Fruit fly (Drosophila melanogaster) whole organism, embryonic: ENCODE data around the gene Bhmt.

Experiments
- BEAF-32 ChIP-seq: fragments of 200-800 bp; sonication (Bioruptor generic); optimal IDR thresholded peaks from 3 replicates; lab custom pipeline; 2017; ENCODE audit warnings: missing biosample characterization, missing genetic modification characterization, mild to moderate bottlenecking, moderate library complexity, missing genetic modification reagents
- Bteb2 ChIP-seq: fragments of 200-800 bp; sonication (Bioruptor generic); optimal IDR thresholded peaks from 2 replicates; lab custom pipeline; 2016; ENCODE audit warnings: missing biosample characterization, missing genetic modification characterization
- CG10431 ChIP-seq: fragments of 200-800 bp; sonication (Bioruptor generic); optimal IDR thresholded peaks from 3 replicates; lab custom pipeline; 2018; ENCODE audit warnings: missing biosample characterization, mild to moderate bottlenecking, missing genetic modification characterization
- CG10565 ChIP-seq: fragments of 200-800 bp; sonication (Bioruptor generic); optimal IDR thresholded peaks from 3 replicates; lab custom pipeline; 2016; ENCODE audit warnings: missing biosample characterization, mild to moderate bottlenecking, missing genetic modification characterization
- CG10654 ChIP-seq: fragments of 200-800 bp; sonication (Bioruptor generic); optimal IDR thresholded peaks from 2 replicates; lab custom pipeline; 2016; ENCODE audit warnings: missing biosample characterization, missing genetic modification characterization
- CG10959 ChIP-seq: fragments of 200-800 bp; sonication (Bioruptor generic); IDR thresholded peaks from 2 replicates; pipeline ENCODE4 v1.3.6; 2022; ENCODE audit warnings: missing biosample characterization, missing genetic modification characterization
- CG11085 ChIP-seq: fragments of 200-800 bp; sonication (Bioruptor generic); IDR thresholded peaks from 2 replicates; pipeline ENCODE4 v1.3.6; 2022; ENCODE audit warnings: missing biosample characterization, missing genetic modification characterization
- CG11456 ChIP-seq: fragments of 200-800 bp; sonication (Bioruptor generic); IDR thresholded peaks from 3 replicates; pipeline ENCODE4 v1.3.6; 2022; ENCODE audit warnings: missing biosample characterization, missing genetic modification characterization
- CG12236 ChIP-seq: fragments of 200-800 bp; sonication (Bioruptor generic); optimal IDR thresholded peaks from 2 replicates; lab custom pipeline; 2016; ENCODE audit warnings: missing biosample characterization, missing genetic modification characterization
- CG18011 ChIP-seq: fragments of 200-800 bp; sonication (Bioruptor generic); optimal IDR thresholded peaks from 2 replicates; lab custom pipeline; 2017; ENCODE audit warnings: missing biosample characterization, missing genetic modification characterization, mild to moderate bottlenecking, moderate library complexity, missing genotype
- CG2202 ChIP-seq: fragments of 200-800 bp; sonication (Bioruptor generic); optimal IDR thresholded peaks from 2 replicates; lab custom pipeline; 2018; ENCODE audit warnings: missing biosample characterization, mild to moderate bottlenecking, missing genetic modification characterization
- CG31441 ChIP-seq: fragments of 200-800 bp; sonication (Bioruptor generic); IDR thresholded peaks from 2 replicates; pipeline ENCODE4 v1.3.6; 2022; ENCODE audit warnings: missing biosample characterization, missing genetic modification characterization
- CG3163 ChIP-seq: fragments of 200-800 bp; sonication (Bioruptor generic); optimal IDR thresholded peaks from 3 replicates; lab custom pipeline; 2016; ENCODE audit warnings: missing biosample characterization, missing genetic modification characterization
- CG33213 ChIP-seq: fragments of 200-800 bp; sonication (Bioruptor generic); optimal IDR thresholded peaks from 3 replicates; lab custom pipeline; 2016; ENCODE audit warnings: missing biosample characterization, missing genetic modification characterization
- CG3407 ChIP-seq: fragments of 200-800 bp; sonication (Bioruptor generic); optimal IDR thresholded peaks from 2 replicates; lab custom pipeline; 2018; ENCODE audit warnings: missing biosample characterization, mild to moderate bottlenecking, missing genetic modification characterization
- CG4282 ChIP-seq: fragments of 200-800 bp; sonication (Bioruptor generic); optimal IDR thresholded peaks from 2 replicates; lab custom pipeline; 2016; ENCODE audit warnings: missing biosample characterization, missing genetic modification characterization
- CG5245 ChIP-seq: fragments of 200-800 bp; sonication (Bioruptor generic); optimal IDR thresholded peaks from 3 replicates; lab custom pipeline; 2016; ENCODE audit warnings: missing biosample characterization, missing genetic modification characterization
- CG6689 ChIP-seq: fragments of 200-800 bp; sonication (Bioruptor generic); IDR thresholded peaks from 2 replicates; pipeline ENCODE4 v1.3.6; 2022; ENCODE audit warnings: missing biosample characterization, missing genetic modification characterization
- CG6813 ChIP-seq: fragments of 200-800 bp; sonication (Bioruptor generic); optimal IDR thresholded peaks from 2 replicates; lab custom pipeline; 2017; ENCODE audit warnings: missing biosample characterization, missing genetic modification characterization, mild to moderate bottlenecking, moderate library complexity, missing genetic modification reagents
- CG6854 ChIP-seq: fragments of 200-800 bp; sonication (Bioruptor generic); optimal IDR thresholded peaks from 3 replicates; lab custom pipeline; 2017; ENCODE audit warnings: missing biosample characterization, mild to moderate bottlenecking, missing genetic modification characterization
- CG8359 ChIP-seq: fragments of 200-800 bp; sonication (Bioruptor generic); optimal IDR thresholded peaks from 2 replicates; lab custom pipeline; 2017; ENCODE audit warnings: missing biosample characterization, mild to moderate bottlenecking, missing genetic modification characterization, borderline replicate concordance
- Camta ChIP-seq: fragments of 200-800 bp; sonication (Bioruptor generic); optimal IDR thresholded peaks from 2 replicates; lab custom pipeline; 2016; ENCODE audit warnings: missing biosample characterization, missing genetic modification characterization
- Dfd ChIP-seq, 2 experiments: fragments of >200 bp; optimal IDR thresholded peaks; 2 replicates each; lab custom pipeline; 2017; ENCODE audit warnings: missing biosample characterization in 2 of 2, missing genetic modification characterization in 2 of 2
- E2f1 ChIP-seq: fragments of 200-800 bp; sonication (Bioruptor generic); IDR thresholded peaks from 2 replicates; pipeline ENCODE4 v1.3.6; 2022; ENCODE audit warnings: missing biosample characterization, missing genetic modification characterization
- HLH4C ChIP-seq: fragments of 200-800 bp; sonication (Bioruptor generic); IDR thresholded peaks from 3 replicates; pipeline ENCODE4 v1.3.6; 2022; ENCODE audit warnings: missing biosample characterization, missing genetic modification characterization; ENCODE audit not compliant: partially characterized antibody
- Myb ChIP-seq: fragments of 200-800 bp; sonication (Bioruptor generic); optimal IDR thresholded peaks from 2 replicates; lab custom pipeline; 2016; ENCODE audit warnings: missing biosample characterization, missing genetic modification characterization
- NC2β ChIP-seq: fragments of 200-800 bp; sonication (Bioruptor generic); optimal IDR thresholded peaks from 2 replicates; lab custom pipeline; 2016; ENCODE audit warnings: missing biosample characterization, missing genetic modification characterization
- Opbp ChIP-seq: fragments of 200-800 bp; sonication (Bioruptor generic); IDR thresholded peaks from 3 replicates; pipeline ENCODE4 v1.3.6; 2022; ENCODE audit warnings: missing biosample characterization, missing genetic modification characterization; ENCODE audit not compliant: partially characterized antibody
- PHDP ChIP-seq: fragments of 200-800 bp; sonication (Bioruptor generic); optimal IDR thresholded peaks from 3 replicates; lab custom pipeline; 2018; ENCODE audit warnings: missing biosample characterization, mild to moderate bottlenecking, missing genetic modification characterization, moderate library complexity
- YL-1 ChIP-seq: fragments of 200-800 bp; sonication (Bioruptor generic); optimal IDR thresholded peaks from 3 replicates; lab custom pipeline; 2017; ENCODE audit warnings: missing biosample characterization, mild to moderate bottlenecking, missing genetic modification characterization
- cato ChIP-seq: fragments of 200-800 bp; sonication (Bioruptor generic); optimal IDR thresholded peaks from 2 replicates; lab custom pipeline; 2016; ENCODE audit warnings: missing biosample characterization, missing genetic modification characterization, borderline replicate concordance
- caup ChIP-seq: fragments of 200-800 bp; sonication (Bioruptor generic); optimal IDR thresholded peaks from 3 replicates; lab custom pipeline; 2017; ENCODE audit warnings: missing biosample characterization, mild to moderate bottlenecking, missing genetic modification characterization, moderate library complexity; ENCODE audit not compliant: severe bottlenecking
- ci ChIP-seq: fragments of 200-800 bp; sonication (Bioruptor generic); IDR thresholded peaks from 3 replicates; pipeline ENCODE4 v1.3.6; 2022; ENCODE audit warnings: missing biosample characterization, missing genetic modification characterization
- dimm ChIP-seq: fragments of 200-800 bp; sonication (Bioruptor generic); IDR thresholded peaks from 2 replicates; pipeline ENCODE4 v1.3.6; 2022; ENCODE audit warnings: missing biosample characterization, missing genetic modification characterization
- emc ChIP-seq: fragments of 200-800 bp; sonication (Bioruptor generic); optimal IDR thresholded peaks from 2 replicates; lab custom pipeline; 2016; ENCODE audit warnings: missing biosample characterization, missing genetic modification characterization
- en ChIP-seq: fragments of 200-800 bp; sonication (Bioruptor generic); optimal IDR thresholded peaks from 2 replicates; lab custom pipeline; 2016; ENCODE audit warnings: missing biosample characterization, missing genetic modification characterization
- fd3F ChIP-seq: fragments of 200-800 bp; sonication (Bioruptor generic); optimal IDR thresholded peaks from 2 replicates; lab custom pipeline; 2018; ENCODE audit warnings: missing biosample characterization, mild to moderate bottlenecking, missing genetic modification characterization, moderate library complexity
- gce ChIP-seq: fragments of 200-800 bp; sonication (Bioruptor generic); IDR thresholded peaks from 3 replicates; pipeline ENCODE4 v1.3.6; 2022; ENCODE audit warnings: missing biosample characterization, missing genetic modification characterization
- h ChIP-seq: fragments of >200 bp; optimal IDR thresholded peaks from 2 replicates; lab custom pipeline; 2017
- ham ChIP-seq: fragments of 200-800 bp; sonication (Bioruptor generic); IDR thresholded peaks from 2 replicates; pipeline ENCODE4 v1.3.6; 2022; ENCODE audit warnings: missing biosample characterization, missing genetic modification characterization
- mirr ChIP-seq: fragments of 200-800 bp; sonication (Bioruptor generic); optimal IDR thresholded peaks from 3 replicates; lab custom pipeline; 2018; ENCODE audit warnings: missing biosample characterization, mild to moderate bottlenecking, missing genetic modification characterization
- nerfin-2 ChIP-seq: fragments of 200-800 bp; sonication (Bioruptor generic); IDR thresholded peaks from 2 replicates; pipeline ENCODE4 v1.3.6; 2022; ENCODE audit warnings: missing biosample characterization, missing genetic modification characterization; ENCODE audit not compliant: partially characterized antibody
- p53 ChIP-seq: fragments of 200-800 bp; sonication (Bioruptor generic); optimal IDR thresholded peaks from 2 replicates; lab custom pipeline; 2016; ENCODE audit warnings: missing biosample characterization, missing genetic modification characterization
- pnt ChIP-seq: fragments of 200-800 bp; sonication (Bioruptor generic); optimal IDR thresholded peaks from 3 replicates; lab custom pipeline; 2016; ENCODE audit warnings: missing biosample characterization, missing genetic modification characterization
- ranshi ChIP-seq: fragments of 200-800 bp; sonication (Bioruptor generic); IDR thresholded peaks from 2 replicates; pipeline ENCODE4 v1.3.6; 2022; ENCODE audit warnings: missing biosample characterization, missing genetic modification characterization
- run ChIP-seq: fragments of 200-800 bp; sonication (Bioruptor generic); optimal IDR thresholded peaks from 3 replicates; lab custom pipeline; 2018; ENCODE audit warnings: missing biosample characterization, mild to moderate bottlenecking, missing genetic modification characterization
- sd ChIP-seq: fragments of 200-800 bp; sonication (Bioruptor generic); optimal IDR thresholded peaks from 3 replicates; lab custom pipeline; 2018; ENCODE audit warnings: missing biosample characterization, mild to moderate bottlenecking, missing genetic modification characterization, moderate library complexity
- seq ChIP-seq: fragments of 200-800 bp; sonication (Bioruptor generic); IDR thresholded peaks from 2 replicates; pipeline ENCODE4 v1.3.6; 2022; ENCODE audit warnings: missing biosample characterization, missing genetic modification characterization
- yki ChIP-seq: fragments of >200 bp; optimal IDR thresholded peaks from 3 replicates; lab custom pipeline; 2018
- z ChIP-seq: fragments of 200-800 bp; sonication (Bioruptor generic); IDR thresholded peaks from 3 replicates; pipeline ENCODE4 v1.3.6; 2022; ENCODE audit warnings: missing biosample characterization, missing genetic modification characterization

Gene Bhmt

dm6 chr2L:18974063-18974779 is 17.1 kb upstream of the Bhmt start, which contains the start of the genes L2HGDH and CG10431 (continued):
- TF ChIP-seq E2f1 (GFP tag; lab: Robert Waterston, UW) (no peak), CG6854 (GFP tag; lab: Kevin White, UChicago) (no peak), CG2202 (peak; percentile 4), cato (GFP tag; lab: Kevin White, UChicago) (peak; percentile 51), CG10565 (no peak), pnt (GFP tag; lab: Kevin White, UChicago) (peak; percentile 8), CG11456 (GFP tag; lab: Robert Waterston, UW) (no peak), YL-1 (GFP tag; lab: Kevin White, UChicago) (peak; percentile 52), fd3F (peak; percentile 44), caup (peak; percentile 34), Camta (GFP tag; lab: Kevin White, UChicago) (no peak), Dfd (GFP tag; optimal IDR thresholded peaks at IDR 0.05; lab: Kevin White, UChicago) (no peak), sd (tag; lab: Kevin White, UChicago) (peak; percentile 62), CG4282 (GFP tag; lab: Kevin White, UChicago) (no peak), ham (GFP tag; lab: Robert Waterston, UW) (no peak), ranshi (GFP tag; lab: Robert Waterston, UW) (no peak; the same call in 1 of the 2 replicates), NC2β (no peak), CG11085 (GFP tag; lab: Robert Waterston, UW) (no peak), nerfin-2 (GFP tag; lab: Robert Waterston, UW) (no peak), Myb (GFP tag; lab: Kevin White, UChicago) (peak; percentile 11), CG18011 (GFP tag; lab: Kevin White, UChicago) (peak; percentile 71), CG10959 (GFP tag; lab: Robert Waterston, UW) (no peak), CG10431 (peak; percentile 45), h (no peak), CG8359 (peak; percentile 20), CG6813 (GFP tag; lab: Kevin White, UChicago) (peak; percentile 41), CG33213 (no peak), en (GFP tag; lab: Kevin White, UChicago) (no peak), CG3407 (GFP tag; lab: Kevin White, UChicago) (no peak), CG12236 (GFP tag; lab: Kevin White, UChicago) (no peak), yki (no peak), PHDP (tag; lab: Kevin White, UChicago) (peak; percentile 62), Opbp (GFP tag; lab: Robert Waterston, UW) (no peak), BEAF-32 (GFP tag; lab: Kevin White, UChicago) (peak; percentile 52), CG5245 (GFP tag; lab: Kevin White, UChicago) (no peak), Bteb2 (GFP tag; lab: Kevin White, UChicago) (peak; percentile 65), z (GFP tag; lab: Robert Waterston, UW) (no peak), p53 (GFP tag; lab: Kevin White, UChicago) (no peak), HLH4C (no peak), run (tag; lab: Kevin White, UChicago) (peak; percentile 3), emc (GFP tag; lab: Kevin White, UChicago) (no peak), dimm (GFP tag; lab: Robert Waterston, UW) (no peak), CG3163 (GFP tag; lab: Kevin White, UChicago) (no peak), gce (GFP tag; lab: Robert Waterston, UW) (no peak), seq (GFP tag; lab: Robert Waterston, UW) (peak; percentile 39; the same call in 1 of the 2 replicates), mirr (peak; percentile 67), ci (peak; percentile 55; the same call in 2 of the 3 replicates), CG31441 (GFP tag; lab: Robert Waterston, UW) (no peak; the same call in 1 of the 2 replicates), CG10654 (GFP tag; lab: Kevin White, UChicago) (peak; percentile 47), CG6689 (GFP tag; lab: Robert Waterston, UW) (no peak; the same call in 1 of the 2 replicates)
